Worm (Caenorhabditis elegans) whole organism, early embryonic: Measurements from ENCODE around the gene Y17G7B.12.

Source experiments
- ama-1 ChIP-seq: fragments of 150-350 bp; optimal IDR thresholded peaks from 2 replicates; lab custom pipeline; 2014
- ceh-36 ChIP-seq: sonication (generic microtip); optimal IDR thresholded peaks from 2 replicates; lab custom pipeline; 2016; ENCODE audit warnings: missing genetic modification characterization, inconsistent platforms, missing compliant biosample characterization
- ets-7 ChIP-seq: sonication (generic microtip); optimal IDR thresholded peaks from 2 replicates; lab custom pipeline; 2016; ENCODE audit warnings: missing genotype, missing genetic modification characterization, missing compliant biosample characterization
- hmg-4 ChIP-seq: fragments of 200-800 bp; sonication (Bioruptor generic); optimal IDR thresholded peaks from 2 replicates; lab custom pipeline; 2018; ENCODE audit warnings: mild to moderate bottlenecking, missing genetic modification characterization, missing compliant biosample characterization
- pes-1 ChIP-seq: fragments of 200-800 bp; sonication (Bioruptor generic); IDR thresholded peaks from 2 replicates; pipeline ENCODE4 v1.3.6; 2022; ENCODE audit warnings: missing genetic modification reagents, missing genetic modification characterization, missing compliant biosample characterization
- sea-1 ChIP-seq: fragments of 200-800 bp; sonication (Bioruptor generic); conservative IDR thresholded peaks from 2 replicates; pipeline ENCODE4 v1.3.6; 2022; ENCODE audit warnings: missing genetic modification characterization, missing compliant biosample characterization
- tra-4 ChIP-seq: sonication (generic microtip); optimal IDR thresholded peaks from 2 replicates; lab custom pipeline; 2017; ENCODE audit warnings: missing genetic modification characterization, missing compliant biosample characterization

DNA sequence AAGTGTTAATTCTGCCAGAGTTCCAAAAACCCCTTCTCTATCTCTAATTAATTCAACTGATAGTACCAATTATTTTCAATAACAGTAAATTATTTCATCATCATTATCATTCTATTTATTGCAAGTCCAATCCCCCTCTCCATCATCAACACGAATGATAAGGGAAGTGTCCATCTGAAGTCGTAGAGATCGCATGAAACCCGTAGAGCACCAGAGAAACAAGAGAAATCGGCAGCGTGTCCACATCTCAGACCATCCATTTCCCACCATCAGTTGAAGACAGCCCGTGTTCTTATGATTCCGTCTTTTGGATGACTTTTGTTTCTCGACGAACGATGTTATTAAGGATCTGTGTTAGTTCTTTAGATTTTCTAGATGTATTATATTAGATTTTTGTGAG lies 29.8 kb downstream of the Y17G7B.12 start:
- TF ChIP-seq ama-1, result no peak
- TF ChIP-seq ceh-36 (tag; lab: Kevin White, UChicago), result no peak
- TF ChIP-seq ets-7 (tag; lab: Kevin White, UChicago), result no peak
- no peak for TF ChIP-seq pes-1 (GFP tag; lab: Robert Waterston, UW)
- no peak for TF ChIP-seq sea-1 (GFP tag; lab: Robert Waterston, UW)
- TF ChIP-seq tra-4, result no peak
- no peak for TF ChIP-seq hmg-4
